Worm (Caenorhabditis elegans) whole organism, mixed stage, embryonic: ENCODE results near the gene arx-6.

Source experiments
- M03D4.4 ChIP-seq: sonication (generic microtip); optimal IDR thresholded peaks from 2 replicates; lab custom pipeline; 2017; ENCODE audit warnings: mild to moderate bottlenecking, missing genetic modification characterization, missing compliant biosample characterization
- bed-3 ChIP-seq: fragments of 200-800 bp; sonication (Bioruptor generic); optimal IDR thresholded peaks from 3 replicates; lab custom pipeline; 2018; ENCODE audit warnings: mild to moderate bottlenecking, missing genetic modification characterization, moderate library complexity, missing compliant biosample characterization
- blmp-1 ChIP-seq: fragments of 150-350 bp; optimal IDR thresholded peaks from 2 replicates; lab custom pipeline; 2014; ENCODE audit warnings: missing biosample characterization, missing genetic modification characterization
- ceh-43 ChIP-seq: fragments of 200-800 bp; sonication (Bioruptor generic); optimal IDR thresholded peaks from 2 replicates; lab custom pipeline; 2018; ENCODE audit warnings: mild to moderate bottlenecking, missing genetic modification characterization, moderate library complexity, missing compliant biosample characterization
- ceh-83 ChIP-seq: fragments of 200-800 bp; sonication (Bioruptor generic); optimal IDR thresholded peaks from 2 replicates; lab custom pipeline; 2018; ENCODE audit warnings: mild to moderate bottlenecking, missing genetic modification characterization, missing compliant biosample characterization
- ces-1 ChIP-seq: fragments of 150-350 bp; optimal IDR thresholded peaks from 2 replicates; lab custom pipeline; 2014; ENCODE audit warnings: missing biosample characterization, missing genetic modification reagents, missing genetic modification characterization
- cnd-1 ChIP-seq: fragments of 200-800 bp; sonication (Bioruptor generic); optimal IDR thresholded peaks from 2 replicates; lab custom pipeline; 2018; ENCODE audit warnings: mild to moderate bottlenecking, missing genetic modification characterization, missing compliant biosample characterization
- drap-1 ChIP-seq: fragments of 200-800 bp; sonication (Bioruptor generic); optimal IDR thresholded peaks from 3 replicates; lab custom pipeline; 2018; ENCODE audit warnings: mild to moderate bottlenecking, missing genetic modification characterization, missing compliant biosample characterization
- elt-3 ChIP-seq: fragments of 150-350 bp; optimal IDR thresholded peaks from 2 replicates; lab custom pipeline; 2014; ENCODE audit warnings: missing biosample characterization, missing genetic modification characterization
- flh-1 ChIP-seq: fragments of 200-800 bp; sonication (Bioruptor generic); optimal IDR thresholded peaks from 2 replicates; lab custom pipeline; 2018; ENCODE audit warnings: mild to moderate bottlenecking, missing genetic modification characterization, moderate library complexity, missing compliant biosample characterization
- ham-2 ChIP-seq: fragments of 200-800 bp; sonication (Bioruptor generic); optimal IDR thresholded peaks from 2 replicates; lab custom pipeline; 2018; ENCODE audit warnings: mild to moderate bottlenecking, missing genetic modification characterization, missing compliant biosample characterization
- hlh-1 ChIP-seq: fragments of 150-350 bp; optimal IDR thresholded peaks from 2 replicates; lab custom pipeline; 2014; ENCODE audit warnings: missing biosample characterization, missing genetic modification reagents, missing genetic modification characterization
- lin-13 ChIP-seq: fragments of 150-350 bp; optimal IDR thresholded peaks from 2 replicates; lab custom pipeline; 2014; ENCODE audit warnings: missing biosample characterization, missing genetic modification characterization
- lin-32 ChIP-seq: fragments of 200-800 bp; sonication (Bioruptor generic); optimal IDR thresholded peaks from 2 replicates; lab custom pipeline; 2018; ENCODE audit warnings: mild to moderate bottlenecking, missing genetic modification characterization, missing compliant biosample characterization
- lsy-2 ChIP-seq: fragments of 150-350 bp; optimal IDR thresholded peaks from 2 replicates; lab custom pipeline; 2014; ENCODE audit warnings: missing biosample characterization, missing genetic modification characterization
- mab-5 ChIP-seq: fragments of 150-350 bp; optimal IDR thresholded peaks from 2 replicates; lab custom pipeline; 2014; ENCODE audit warnings: missing biosample characterization, missing genetic modification characterization
- mep-1 ChIP-seq: fragments of 150-350 bp; optimal IDR thresholded peaks from 2 replicates; lab custom pipeline; 2017; ENCODE audit warnings: missing biosample characterization, missing genetic modification reagents, missing genetic modification characterization, inconsistent platforms
- nhr-12 ChIP-seq: fragments of 150-350 bp; optimal IDR thresholded peaks from 2 replicates; lab custom pipeline; 2014; ENCODE audit warnings: missing biosample characterization, missing genetic modification characterization
- nhr-2 ChIP-seq: fragments of 150-350 bp; optimal IDR thresholded peaks from 2 replicates; lab custom pipeline; 2014; ENCODE audit warnings: missing biosample characterization, missing genetic modification characterization
- nhr-237 ChIP-seq: fragments of 150-350 bp; optimal IDR thresholded peaks from 2 replicates; lab custom pipeline; 2014; ENCODE audit warnings: missing biosample characterization, missing genetic modification characterization
- nhr-28 ChIP-seq: fragments of 150-350 bp; optimal IDR thresholded peaks from 2 replicates; lab custom pipeline; 2014; ENCODE audit warnings: missing biosample characterization, missing genetic modification characterization
- nhr-76 ChIP-seq: sonication (generic microtip); optimal IDR thresholded peaks from 2 replicates; lab custom pipeline; 2017; ENCODE audit warnings: missing biosample characterization, missing genetic modification characterization
- pha-4 ChIP-seq: fragments of 150-350 bp; optimal IDR thresholded peaks from 2 replicates; lab custom pipeline; 2018; ENCODE audit warnings: missing biosample characterization, missing genetic modification reagents, missing genetic modification characterization
- sem-2 ChIP-seq: fragments of 200-800 bp; sonication (Bioruptor generic); optimal IDR thresholded peaks from 2 replicates; lab custom pipeline; 2018; ENCODE audit warnings: mild to moderate bottlenecking, missing genetic modification characterization, missing compliant biosample characterization
- snpc-4 ChIP-seq: fragments of 150-350 bp; optimal IDR thresholded peaks from 2 replicates; lab custom pipeline; 2014; ENCODE audit warnings: missing biosample characterization, missing genetic modification characterization
- sptf-1 ChIP-seq: sonication (generic microtip); optimal IDR thresholded peaks from 2 replicates; lab custom pipeline; 2017; ENCODE audit warnings: mild to moderate bottlenecking, missing genetic modification characterization, moderate library complexity, missing compliant biosample characterization
- tbx-8 ChIP-seq: fragments of 200-800 bp; sonication (Bioruptor generic); optimal IDR thresholded peaks from 2 replicates; lab custom pipeline; 2018; ENCODE audit warnings: mild to moderate bottlenecking, missing genetic modification characterization, moderate library complexity, missing compliant biosample characterization
- unc-120 ChIP-seq: sonication (generic microtip); optimal IDR thresholded peaks from 2 replicates; lab custom pipeline; 2017; ENCODE audit warnings: missing genetic modification characterization, missing compliant biosample characterization; ENCODE audit not compliant: poor library complexity, severe bottlenecking
- unc-39 ChIP-seq: fragments of 150-350 bp; optimal IDR thresholded peaks from 2 replicates; lab custom pipeline; 2014; ENCODE audit warnings: missing biosample characterization, missing genetic modification characterization
- zip-8 ChIP-seq: fragments of 150-350 bp; optimal IDR thresholded peaks from 2 replicates; lab custom pipeline; 2014; ENCODE audit warnings: missing biosample characterization, missing genetic modification characterization

arx-6 gene

DNA sequence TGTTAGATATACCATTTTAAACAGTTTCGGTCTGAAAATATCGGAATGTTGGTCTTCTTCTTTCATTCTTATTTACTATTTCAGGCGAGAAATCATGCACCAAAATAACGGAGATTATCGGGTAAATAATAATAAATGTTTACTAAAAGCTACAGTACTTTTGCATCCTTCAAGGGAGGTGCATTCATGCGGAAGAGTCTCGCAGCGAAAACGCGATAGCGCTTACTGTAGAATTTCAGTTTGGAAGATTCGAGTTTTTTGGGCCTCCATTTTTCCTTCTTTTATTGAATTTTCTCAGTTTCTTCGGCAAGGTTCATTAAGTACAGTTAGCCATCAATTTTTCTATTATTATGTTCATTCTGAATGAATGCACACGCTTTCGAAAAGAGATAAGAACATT is 22.3 kb upstream of the arx-6 start, which contains the start of gene C35D10.7:
C35D10.7 (plus strand) TSS at position 85 of the 400 bp plus-strand sequence.
- no peak for TF ChIP-seq M03D4.4 (tag; lab: Kevin White, UChicago)
- no peak for TF ChIP-seq ceh-43 (GFP tag; lab: Kevin White, UChicago)
- TF ChIP-seq unc-39 (tag; lab: Kevin White, UChicago), result no peak
- TF ChIP-seq nhr-2 (tag; lab: Kevin White, UChicago), result no peak
- no peak for TF ChIP-seq mep-1 (tag; lab: Kevin White, UChicago)
- no peak for TF ChIP-seq cnd-1 (tag; lab: Kevin White, UChicago)

DNA sequence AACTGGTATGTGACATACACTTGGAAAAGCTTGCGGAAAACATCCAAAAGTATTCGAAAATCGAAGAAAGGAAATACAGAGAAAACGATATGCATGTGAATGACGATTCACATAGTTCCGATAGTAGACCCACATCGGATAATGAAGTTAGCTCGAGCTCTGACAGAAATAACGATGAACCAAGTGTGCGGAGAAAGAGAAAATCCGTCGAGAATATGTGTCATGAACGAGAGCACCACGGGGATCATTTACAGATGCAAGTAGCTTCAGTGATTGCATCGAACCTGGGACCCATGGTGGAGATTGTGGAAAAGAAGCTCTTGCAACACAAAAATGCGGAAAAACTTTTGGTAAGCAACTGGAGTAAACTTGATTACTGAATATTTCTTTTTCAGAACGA is 21.5 kb upstream of the arx-6 start:
- no peak for TF ChIP-seq flh-1
- no peak for TF ChIP-seq unc-120 (tag; lab: Kevin White, UChicago)
- TF ChIP-seq sptf-1 (tag; lab: Kevin White, UChicago), result no peak
- no peak for TF ChIP-seq nhr-28 (tag; lab: Kevin White, UChicago)

DNA sequence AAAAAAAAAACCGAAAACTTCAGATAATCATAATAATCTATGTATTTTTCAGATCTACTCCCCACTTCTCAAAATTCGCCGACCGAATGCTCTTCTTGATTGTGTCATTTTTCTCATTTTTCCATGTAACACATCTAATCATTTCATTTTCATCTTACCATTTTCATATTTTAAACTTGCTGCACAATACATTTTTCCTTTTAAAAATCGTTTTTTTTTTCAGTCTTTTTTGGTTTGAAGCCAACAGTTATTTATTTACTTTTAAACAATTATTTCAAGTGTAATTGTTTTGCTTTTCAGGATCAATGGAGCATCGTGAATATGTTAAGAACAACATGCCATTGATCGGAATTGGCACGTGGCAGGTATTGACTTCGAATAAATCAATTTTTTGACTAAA is 19.4 kb upstream of the arx-6 start, which contains the start of gene C35D10.6:
C35D10.6 (plus strand) TSS at position 301 of the 400 bp plus-strand sequence.
- TF ChIP-seq nhr-28 (tag; lab: Kevin White, UChicago) (no peak), ces-1 (GFP tag; lab: Kevin White, UChicago) (no peak), unc-39 (tag; lab: Kevin White, UChicago) (no peak), sem-2 (GFP tag; lab: Kevin White, UChicago) (no peak), flh-1 (no peak), lin-13 (tag; lab: Kevin White, UChicago) (no peak), unc-120 (tag; lab: Kevin White, UChicago) (no peak), nhr-237 (tag; lab: Kevin White, UChicago) (no peak), tbx-8 (no peak), mab-5 (tag; lab: Kevin White, UChicago) (no peak), blmp-1 (tag; lab: Kevin White, UChicago) (no peak), nhr-76 (tag; lab: Kevin White, UChicago) (no peak), bed-3 (GFP tag; lab: Kevin White, UChicago) (no peak), lin-32 (GFP tag; lab: Kevin White, UChicago) (no peak)
- TF ChIP-seq, all 35 proteins: peak for 0

DNA sequence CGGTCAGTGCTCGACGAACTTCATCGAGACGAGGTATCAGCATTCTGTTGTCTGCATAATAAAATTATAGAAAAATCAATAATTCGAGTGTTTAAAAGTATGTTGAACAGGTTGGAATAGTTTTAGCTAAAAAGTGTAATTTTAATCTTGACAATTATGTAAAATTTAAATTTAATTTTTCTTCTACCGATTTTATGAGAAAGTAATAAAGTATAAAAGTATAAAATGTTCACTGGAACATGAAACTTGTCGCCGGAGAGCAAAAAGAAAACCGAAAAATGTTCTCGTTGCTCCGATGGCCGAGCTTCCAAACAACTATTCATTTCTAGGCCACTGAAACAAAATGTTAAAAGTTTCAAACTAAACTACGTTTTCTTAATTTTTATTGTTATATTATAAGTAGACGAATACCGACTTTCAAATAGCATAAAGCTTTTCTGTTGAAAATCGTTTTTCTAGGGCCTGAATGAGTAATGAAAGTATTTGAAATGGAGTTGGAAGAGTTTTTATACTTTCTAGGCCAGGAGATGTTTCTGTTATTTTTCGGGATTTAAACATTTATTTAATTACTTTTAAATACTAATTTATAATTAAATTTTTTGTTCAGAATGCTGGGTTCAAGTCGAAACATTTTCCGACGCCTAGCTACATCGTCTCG is 16.6 kb upstream of the arx-6 start, which contains the start of the genes C35D10.10 and C35D10.5:
C35D10.10 (minus strand) TSS at position 51 of the 658 bp plus-strand sequence.
C35D10.5 (plus strand) TSS at position 608 of the 658 bp plus-strand sequence.
- TF ChIP-seq sem-2 (GFP tag; lab: Kevin White, UChicago) (no peak), M03D4.4 (tag; lab: Kevin White, UChicago) (no peak), snpc-4 (tag; lab: Kevin White, UChicago) (no peak), pha-4 (tag; lab: Kevin White, UChicago) (no peak), ceh-43 (GFP tag; lab: Kevin White, UChicago) (no peak), ceh-83 (no peak), drap-1 (GFP tag; lab: Kevin White, UChicago) (no peak), cnd-1 (tag; lab: Kevin White, UChicago) (no peak)

- TF ChIP-seq lsy-2 (tag; lab: Kevin White, UChicago), result no peak
- TF ChIP-seq ceh-43 (GFP tag; lab: Kevin White, UChicago), result no peak
- no peak for TF ChIP-seq ham-2 (GFP tag; lab: Kevin White, UChicago)
- TF ChIP-seq lin-13 (tag; lab: Kevin White, UChicago), result no peak
- TF ChIP-seq nhr-12 (tag; lab: Kevin White, UChicago), result no peak
- no peak for TF ChIP-seq M03D4.4 (tag; lab: Kevin White, UChicago)
- no peak for TF ChIP-seq nhr-237 (tag; lab: Kevin White, UChicago)
- TF ChIP-seq bed-3 (GFP tag; lab: Kevin White, UChicago), result no peak
- TF ChIP-seq hlh-1 (tag; lab: Kevin White, UChicago), result no peak
- TF ChIP-seq cnd-1 (tag; lab: Kevin White, UChicago), result no peak
- no peak for TF ChIP-seq flh-1
- no peak for TF ChIP-seq zip-8
- TF ChIP-seq elt-3 (tag; lab: Kevin White, UChicago), result no peak
- TF ChIP-seq, all 35 proteins: peak for 0
Observed at ce11 chrIII:4863127-4863526, 15.3 kb upstream of the arx-6 start, which contains the start of gene coq-8. Gene coq-8, plus strand, starts transcription at chrIII:4863427.
